Worm (Caenorhabditis elegans): ENCODE measurements around the gene K08E7.5.

- TF ChIP-seq attf-3 (GFP tag; conservative IDR thresholded peaks at IDR 0.05) = no peak
- no peak for TF ChIP-seq let-526 (GFP tag; IDR thresholded peaks at IDR 0.05)
- TF ChIP-seq nfya-1 (tag; optimal IDR thresholded peaks at IDR 0.05; ENCODE audit: borderline replicate concordance, insufficient read depth) = no peak
- TF ChIP-seq attf-6 (GFP tag; IDR thresholded peaks at IDR 0.05) = no peak
- no peak for TF ChIP-seq madf-3 (GFP tag; IDR thresholded peaks at IDR 0.05)
- TF ChIP-seq ama-1 (optimal IDR thresholded peaks at IDR 0.05) = no peak
- TF ChIP-seq ama-1 (GFP tag; optimal IDR thresholded peaks at IDR 0.05) = no peak
These were observed 21.2 kb upstream of the K08E7.5 start for ce11 chrIV:12551944-12552343.
